Worm (Caenorhabditis elegans) whole organism, young adult: ENCODE measurements around the gene cyn-16.

Experiments
- C17E4.6 ChIP-seq: fragments of 200-800 bp; sonication (Bioruptor generic); IDR thresholded peaks from 2 replicates; pipeline ENCODE4 v1.3.6; 2022; ENCODE audit warnings: missing genetic modification reagents, missing genetic modification characterization, missing compliant biosample characterization
- D2030.7 ChIP-seq: fragments of 200-800 bp; sonication (Bioruptor generic); IDR thresholded peaks from 2 replicates; pipeline ENCODE4 v1.3.6; 2022; ENCODE audit warnings: missing genetic modification reagents, missing genetic modification characterization, missing compliant biosample characterization
- F10E7.11 ChIP-seq: sonication (generic microtip); optimal IDR thresholded peaks from 2 replicates; lab custom pipeline; 2017; ENCODE audit warnings: mild to moderate bottlenecking, missing genetic modification characterization, moderate library complexity, missing compliant biosample characterization
- F33H1.4 ChIP-seq: fragments of 200-800 bp; sonication (Bioruptor generic); IDR thresholded peaks from 2 replicates; pipeline ENCODE4 v1.3.6; 2022; ENCODE audit warnings: missing genetic modification reagents, missing genetic modification characterization, missing compliant biosample characterization
- F52B5.7 ChIP-seq: sonication (generic microtip); optimal IDR thresholded peaks from 2 replicates; lab custom pipeline; 2016; ENCODE audit warnings: mild to moderate bottlenecking, missing genetic modification characterization, missing compliant biosample characterization
- F57A8.1 ChIP-seq: fragments of 200-800 bp; sonication (Bioruptor generic); optimal IDR thresholded peaks from 2 replicates; lab custom pipeline; 2018; ENCODE audit warnings: mild to moderate bottlenecking, missing genetic modification characterization, moderate library complexity, missing compliant biosample characterization
- bed-1 ChIP-seq: fragments of 200-800 bp; sonication (Bioruptor generic); IDR thresholded peaks from 2 replicates; pipeline ENCODE4 v1.3.6; 2022; ENCODE audit warnings: missing genetic modification reagents, missing genetic modification characterization, missing compliant biosample characterization
- cebp-1 ChIP-seq, 2 experiments: fragments of 200-800 bp in 1 of 2; sonication (Bioruptor generic) in 1 of 2; sonication (generic microtip) in 1 of 2; IDR thresholded peaks in 1 of 2; optimal IDR thresholded peaks in 1 of 2; 2 replicates each; pipeline versions ENCODE4 v1.3.6 to Lab custom; 2017 to 2022; ENCODE audit warnings: missing compliant biosample characterization in 2 of 2, missing genetic modification characterization in 2 of 2, mild to moderate bottlenecking in 1 of 2, missing genetic modification reagents in 1 of 2, moderate library complexity in 1 of 2
- cebp-2 ChIP-seq: fragments of 200-800 bp; sonication (Bioruptor generic); IDR thresholded peaks from 2 replicates; pipeline ENCODE4 v1.3.6; 2022; ENCODE audit warnings: missing genetic modification characterization, missing compliant biosample characterization
- efl-1 ChIP-seq: fragments of 150-350 bp; optimal IDR thresholded peaks from 2 replicates; lab custom pipeline; 2014; ENCODE audit warnings: missing biosample characterization, missing genetic modification reagents, missing genetic modification characterization
- ekl-4 ChIP-seq: fragments of 200-800 bp; sonication (Bioruptor generic); IDR thresholded peaks from 2 replicates; pipeline ENCODE4 v1.3.6; 2022; ENCODE audit warnings: missing genetic modification reagents, missing genetic modification characterization, missing compliant biosample characterization
- fkh-3 ChIP-seq: sonication (generic microtip); optimal IDR thresholded peaks from 2 replicates; lab custom pipeline; 2016; ENCODE audit warnings: mild to moderate bottlenecking, missing genetic modification characterization, missing compliant biosample characterization
- let-607 ChIP-seq, 2 experiments: fragments of 200-800 bp in 1 of 2; sonication (Bioruptor generic) in 1 of 2; sonication (generic microtip) in 1 of 2; optimal IDR thresholded peaks; 2 replicates each; lab custom pipeline; 2016 to 2018; ENCODE audit warnings: mild to moderate bottlenecking in 2 of 2, missing compliant biosample characterization in 2 of 2, missing genetic modification characterization in 2 of 2, moderate library complexity in 2 of 2, missing genotype in 1 of 2
- lin-26 ChIP-seq: fragments of 200-800 bp; sonication (Bioruptor generic); IDR thresholded peaks from 2 replicates; pipeline ENCODE4 v1.3.6; 2022; ENCODE audit warnings: missing genetic modification reagents, missing genetic modification characterization, missing compliant biosample characterization
- lin-40 ChIP-seq: sonication (generic microtip); optimal IDR thresholded peaks from 2 replicates; lab custom pipeline; 2016; ENCODE audit warnings: missing genetic modification characterization, mild to moderate bottlenecking, missing compliant biosample characterization, missing genotype, missing genetic modification reagents
- lsl-1 ChIP-seq: fragments of 200-800 bp; sonication (Bioruptor generic); optimal IDR thresholded peaks from 2 replicates; lab custom pipeline; 2018; ENCODE audit warnings: mild to moderate bottlenecking, missing genetic modification characterization, moderate library complexity, missing compliant biosample characterization
- lsy-27 ChIP-seq: sonication (generic microtip); optimal IDR thresholded peaks from 2 replicates; lab custom pipeline; 2017; ENCODE audit warnings: missing genetic modification characterization, mild to moderate bottlenecking, missing compliant biosample characterization, antibody characterized with exemption, missing genotype, borderline replicate concordance; ENCODE audit not compliant: insufficient read depth
- madf-6 ChIP-seq: fragments of 200-800 bp; sonication (Bioruptor generic); IDR thresholded peaks from 2 replicates; pipeline ENCODE4 v1.3.6; 2022; ENCODE audit warnings: missing genetic modification reagents, missing genetic modification characterization, missing compliant biosample characterization
- mxl-1 ChIP-seq: sonication (generic microtip); optimal IDR thresholded peaks from 2 replicates; lab custom pipeline; 2016; ENCODE audit warnings: missing genetic modification characterization, missing compliant biosample characterization
- nfya-2 ChIP-seq: fragments of 200-800 bp; sonication (Bioruptor generic); IDR thresholded peaks from 2 replicates; pipeline ENCODE4 v1.3.6; 2022; ENCODE audit warnings: missing genetic modification reagents, missing genetic modification characterization, missing compliant biosample characterization
- nhr-80 ChIP-seq: sonication (generic microtip); optimal IDR thresholded peaks from 2 replicates; lab custom pipeline; 2016; ENCODE audit warnings: missing genetic modification characterization, missing compliant biosample characterization
- pbrm-1 ChIP-seq: fragments of 200-800 bp; sonication (Bioruptor generic); IDR thresholded peaks from 2 replicates; pipeline ENCODE4 v1.3.6; 2022; ENCODE audit warnings: missing genetic modification reagents, missing genetic modification characterization, missing compliant biosample characterization
- pha-4 ChIP-seq: fragments of 150-350 bp; sonication (generic microtip); optimal IDR thresholded peaks from 2 replicates; lab custom pipeline; 2014; ENCODE audit warnings: missing biosample characterization, missing genetic modification reagents, missing genetic modification characterization
- rpc-1 ChIP-seq, 2 experiments: fragments of 150-350 bp in 1 of 2; sonication (generic microtip) in 1 of 2; optimal IDR thresholded peaks; 2 replicates each; lab custom pipeline; 2014 to 2018; ENCODE audit warnings: missing biosample characterization in 1 of 2, missing genetic modification characterization in 1 of 2, missing genetic modification reagents in 1 of 2, missing genotype in 1 of 2
- snpc-1.3 ChIP-seq: sonication (generic microtip); optimal IDR thresholded peaks from 2 replicates; lab custom pipeline; 2017; ENCODE audit warnings: missing genetic modification characterization, mild to moderate bottlenecking, missing compliant biosample characterization, antibody characterized with exemption, moderate library complexity, missing genotype, missing genetic modification reagents; ENCODE audit not compliant: insufficient read depth
- snpc-4 ChIP-seq, 5 experiments: fragments of 150-350 bp in 1 of 5; sonication (generic microtip) in 4 of 5; optimal IDR thresholded peaks; 2 replicates each; lab custom pipeline; 2014 to 2018; ENCODE audit warnings: missing genetic modification characterization in 5 of 5, missing biosample characterization in 3 of 5, antibody characterized with exemption in 2 of 5, mild to moderate bottlenecking in 2 of 5, missing compliant biosample characterization in 2 of 5, missing genotype in 2 of 5, moderate library complexity in 2 of 5, missing genetic modification reagents in 1 of 5
- unc-130 ChIP-seq: sonication (generic microtip); optimal IDR thresholded peaks from 2 replicates; lab custom pipeline; 2016; ENCODE audit warnings: missing genetic modification reagents, missing genetic modification characterization, missing compliant biosample characterization
- unc-62 ChIP-seq: fragments of 150-350 bp; optimal IDR thresholded peaks from 2 replicates; lab custom pipeline; 2014; ENCODE audit warnings: missing biosample characterization, missing genetic modification reagents, missing genetic modification characterization
- xnd-1 ChIP-seq: sonication (generic microtip); optimal IDR thresholded peaks from 2 replicates; lab custom pipeline; 2016; ENCODE audit warnings: missing genotype, missing genetic modification reagents, missing genetic modification characterization, missing compliant biosample characterization
- ztf-18 ChIP-seq: sonication (generic microtip); optimal IDR thresholded peaks from 2 replicates; lab custom pipeline; 2016; ENCODE audit warnings: missing genotype, mild to moderate bottlenecking, missing genetic modification characterization, missing compliant biosample characterization
- ztf-26 ChIP-seq: sonication (generic microtip); optimal IDR thresholded peaks from 2 replicates; lab custom pipeline; 2017; ENCODE audit warnings: missing genetic modification characterization, missing compliant biosample characterization
- ztf-28 ChIP-seq: fragments of 200-800 bp; sonication (Bioruptor generic); IDR thresholded peaks from 2 replicates; pipeline ENCODE4 v1.3.6; 2022; ENCODE audit warnings: missing genetic modification reagents, missing genetic modification characterization, missing compliant biosample characterization

cyn-16 gene

ce11 chrII:12036075-12036474 is 467 bp downstream of the cyn-16 start (continued):
- TF ChIP-seq F57A8.1 (GFP tag; lab: Kevin White, UChicago) (no peak), F10E7.11 (no peak), lin-26 (no peak), snpc-4 (GFP tag; optimal IDR thresholded peaks at IDR 0.05; lab: Kevin White, UChicago) (no peak), snpc-4 (tag; optimal IDR thresholded peaks at IDR 0.05; lab: Kevin White, UChicago) (no peak), let-607 (tag; optimal IDR thresholded peaks at IDR 0.05; lab: Kevin White, UChicago) (no peak), fkh-3 (tag; lab: Kevin White, UChicago) (no peak), nfya-2 (GFP tag; lab: Robert Waterston, UW) (no peak), ztf-26 (tag; lab: Kevin White, UChicago) (no peak), efl-1 (GFP tag; lab: Kevin White, UChicago) (peak; percentile 20), F33H1.4 (GFP tag; lab: Robert Waterston, UW) (peak; percentile 55), cebp-1 (GFP tag; IDR thresholded peaks at IDR 0.05; lab: Robert Waterston, UW) (no peak), cebp-1 (tag; optimal IDR thresholded peaks at IDR 0.05; lab: Kevin White, UChicago) (no peak), lin-40 (tag; lab: Kevin White, UChicago) (no peak), xnd-1 (peak; percentile 56), unc-130 (GFP tag; lab: Kevin White, UChicago) (no peak), D2030.7 (GFP tag; lab: Robert Waterston, UW) (no peak), lsl-1 (GFP tag; lab: Kevin White, UChicago) (peak; percentile 82), pbrm-1 (GFP tag; lab: Robert Waterston, UW) (no peak), ztf-18 (tag; lab: Kevin White, UChicago) (no peak), ekl-4 (GFP tag; lab: Robert Waterston, UW) (no peak)
- TF ChIP-seq, all 124 proteins: peak for 5

- TF ChIP-seq rpc-1 (optimal IDR thresholded peaks at IDR 0.05; lab: Kevin White, UChicago): no peak
- no peak for TF ChIP-seq rpc-1 (tag; optimal IDR thresholded peaks at IDR 0.05; lab: Kevin White, UChicago)
- TF ChIP-seq bed-1 (GFP tag; lab: Robert Waterston, UW): no peak
- TF ChIP-seq ekl-4 (GFP tag; lab: Robert Waterston, UW): no peak
- no peak for TF ChIP-seq snpc-1.3 (tag; lab: Kevin White, UChicago)
Observed at ce11 chrII:12028707-12029106, 7.8 kb downstream of the cyn-16 start.

ce11 chrII:12027697-12028245 is 8.8 kb downstream of the cyn-16 start, which contains the start of gene Y17G7B.8:
Gene Y17G7B.8 (minus strand): TSS chrII:12027747.
- no peak for TF ChIP-seq nfya-2 (GFP tag; lab: Robert Waterston, UW)
- no peak for TF ChIP-seq lsy-27 (tag; lab: Kevin White, UChicago)
- no peak for TF ChIP-seq ztf-28
- TF ChIP-seq F33H1.4 (GFP tag; lab: Robert Waterston, UW): no peak
- TF ChIP-seq mxl-1 (tag; lab: Kevin White, UChicago): no peak
- no peak for TF ChIP-seq C17E4.6 (GFP tag; lab: Robert Waterston, UW)
- peak; percentile 18; the same call in 1 of the 2 replicates for TF ChIP-seq madf-6
- peak; percentile 15 for TF ChIP-seq lsl-1 (GFP tag; lab: Kevin White, UChicago)
- TF ChIP-seq unc-62: peak; percentile 56
- TF ChIP-seq nhr-80 (tag; lab: Kevin White, UChicago): peak; percentile 68
- peak; percentile 66 for TF ChIP-seq pha-4 (tag; lab: Kevin White, UChicago)
- no peak for TF ChIP-seq lin-40 (tag; lab: Kevin White, UChicago)
- TF ChIP-seq let-607 (tag; optimal IDR thresholded peaks at IDR 0.05; lab: Kevin White, UChicago): peak; percentile 73 to 80
- no peak for TF ChIP-seq F52B5.7 (tag; lab: Kevin White, UChicago)
- no peak for TF ChIP-seq cebp-2 (GFP tag; lab: Robert Waterston, UW)
